Fruit fly (Drosophila melanogaster) S2 (cell line): ENCODE measurements around the gene CG14990.

Experiments
- CG8478 ChIP-seq: fragments of >200 bp; optimal IDR thresholded peaks from 2 replicates; lab custom pipeline; 2018
- CTCF ChIP-seq, 2 experiments: fragments of >200 bp; optimal IDR thresholded peaks; 2 replicates each; lab custom pipeline; 2018

DNA sequence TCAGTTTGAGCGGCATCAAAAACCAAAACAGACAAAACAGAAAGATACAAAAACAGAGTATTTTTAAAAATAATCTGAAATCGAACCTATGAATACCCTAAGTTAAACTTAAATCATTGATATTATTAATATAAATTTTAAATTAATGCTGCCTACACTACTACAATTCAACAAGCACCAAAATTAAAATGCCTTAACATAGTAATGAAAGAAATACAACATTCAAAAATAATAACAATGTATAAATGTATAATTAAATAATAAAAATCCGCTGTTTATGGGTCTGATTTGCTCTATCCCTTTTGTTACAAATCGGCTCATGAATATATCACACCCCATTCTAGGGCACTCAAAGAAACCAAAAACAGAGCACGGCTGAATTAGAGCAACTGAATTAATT is 43.9 kb upstream of the CG14990 start:
- TF ChIP-seq CTCF (optimal IDR thresholded peaks at IDR 0.05; lab: Kevin White, UChicago) (no peak), CG8478 (lab: Kevin White, UChicago) (no peak)
